Worm (Caenorhabditis elegans) whole organism, late embryonic: ENCODE results near the gene Y73B6BL.31.

ENCODE experiments used
- ama-1 ChIP-seq: fragments of 150-350 bp; optimal IDR thresholded peaks from 2 replicates; lab custom pipeline; 2014
- rnt-1 ChIP-seq: sonication (generic microtip); optimal IDR thresholded peaks from 2 replicates; lab custom pipeline; 2016; ENCODE audit warnings: missing genetic modification characterization, missing compliant biosample characterization

DNA sequence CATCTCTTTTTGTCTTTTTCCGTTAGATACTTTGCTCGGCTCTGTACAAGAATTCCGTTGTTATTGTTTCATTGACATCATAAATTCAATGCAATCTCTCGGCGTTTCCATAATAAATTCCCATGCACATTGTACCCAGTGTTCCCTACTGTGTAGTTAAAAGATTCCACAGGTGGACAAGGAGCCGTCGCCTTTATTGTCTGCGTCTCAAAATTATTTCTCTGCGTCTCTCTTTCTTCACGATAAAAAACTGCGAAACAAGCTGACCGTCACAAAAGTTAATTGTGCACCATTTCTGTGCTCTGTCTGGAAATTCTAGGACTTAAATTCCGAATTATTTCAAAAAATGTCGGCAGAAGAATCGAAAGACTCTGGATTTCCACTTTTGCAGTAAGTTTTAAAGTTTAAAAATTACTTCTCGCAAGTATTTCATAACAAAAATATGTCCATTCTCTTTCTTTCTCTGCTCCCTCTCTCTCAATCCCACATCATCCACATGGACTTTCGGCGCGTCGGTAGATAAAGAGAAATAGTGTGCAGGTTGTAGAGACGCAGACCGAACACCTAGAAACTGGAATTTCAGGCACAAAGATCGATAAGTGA lies 416 bp downstream of the Y73B6BL.31 start:
- no peak for TF ChIP-seq rnt-1 (tag; lab: Kevin White, UChicago)
- no peak for TF ChIP-seq ama-1 (lab: Kevin White, UChicago)
